Worm (Caenorhabditis elegans) whole organism, late embryonic: ENCODE data around the gene ugt-61.

ENCODE experiments used
- K09A11.1 ChIP-seq: sonication (generic microtip); optimal IDR thresholded peaks from 2 replicates; lab custom pipeline; 2017; ENCODE audit warnings: antibody characterized with exemption, mild to moderate bottlenecking, missing genetic modification characterization, missing compliant biosample characterization; ENCODE audit not compliant: insufficient read depth
- T23F11.4 ChIP-seq: fragments of 200-800 bp; sonication (Bioruptor generic); optimal IDR thresholded peaks from 2 replicates; lab custom pipeline; 2018; ENCODE audit warnings: mild to moderate bottlenecking, missing genetic modification characterization, missing compliant biosample characterization
- ahr-1 ChIP-seq: sonication (generic microtip); optimal IDR thresholded peaks from 2 replicates; lab custom pipeline; 2016; ENCODE audit warnings: missing genetic modification characterization, missing compliant biosample characterization
- ama-1 ChIP-seq: fragments of 150-350 bp; optimal IDR thresholded peaks from 2 replicates; lab custom pipeline; 2014
- ceh-18 ChIP-seq: sonication (generic microtip); optimal IDR thresholded peaks from 2 replicates; lab custom pipeline; 2016; ENCODE audit warnings: missing genetic modification characterization, missing compliant biosample characterization
- ceh-19 ChIP-seq: fragments of 200-800 bp; sonication (Bioruptor generic); optimal IDR thresholded peaks from 2 replicates; lab custom pipeline; 2018; ENCODE audit warnings: mild to moderate bottlenecking, missing genetic modification characterization, missing compliant biosample characterization
- ceh-22 ChIP-seq: sonication (generic microtip); optimal IDR thresholded peaks from 2 replicates; lab custom pipeline; 2017; ENCODE audit warnings: missing biosample characterization, missing genetic modification characterization
- ceh-24 ChIP-seq: sonication (generic microtip); optimal IDR thresholded peaks from 2 replicates; lab custom pipeline; 2016; ENCODE audit warnings: mild to moderate bottlenecking, missing genetic modification characterization, missing compliant biosample characterization
- ceh-31 ChIP-seq: sonication (generic microtip); optimal IDR thresholded peaks from 2 replicates; lab custom pipeline; 2016; ENCODE audit warnings: missing genetic modification characterization, missing compliant biosample characterization
- ceh-34 ChIP-seq: sonication (generic microtip); optimal IDR thresholded peaks from 2 replicates; lab custom pipeline; 2016; ENCODE audit warnings: mild to moderate bottlenecking, missing genetic modification characterization, missing compliant biosample characterization
- ceh-48 ChIP-seq: sonication (generic microtip); optimal IDR thresholded peaks from 2 replicates; lab custom pipeline; 2016; ENCODE audit warnings: missing genetic modification characterization, inconsistent platforms, missing compliant biosample characterization
- che-1 ChIP-seq: sonication (generic microtip); optimal IDR thresholded peaks from 2 replicates; lab custom pipeline; 2016; ENCODE audit warnings: mild to moderate bottlenecking, missing genetic modification characterization, missing compliant biosample characterization
- dmd-4 ChIP-seq: sonication (generic microtip); optimal IDR thresholded peaks from 2 replicates; lab custom pipeline; 2016; ENCODE audit warnings: borderline replicate concordance, missing genetic modification characterization, missing compliant biosample characterization
- dve-1 ChIP-seq: sonication (generic microtip); optimal IDR thresholded peaks from 2 replicates; lab custom pipeline; 2017; ENCODE audit warnings: antibody characterized with exemption, mild to moderate bottlenecking, missing genetic modification characterization, missing compliant biosample characterization
- elt-2 ChIP-seq: sonication (generic microtip); optimal IDR thresholded peaks from 2 replicates; lab custom pipeline; 2016; ENCODE audit warnings: missing genetic modification reagents, missing genetic modification characterization, missing compliant biosample characterization
- elt-4 ChIP-seq: sonication (generic microtip); optimal IDR thresholded peaks from 2 replicates; lab custom pipeline; 2016; ENCODE audit warnings: missing genetic modification characterization, missing compliant biosample characterization
- ets-4 ChIP-seq: sonication (generic microtip); optimal IDR thresholded peaks from 2 replicates; lab custom pipeline; 2016; ENCODE audit warnings: missing genetic modification characterization, missing compliant biosample characterization
- eyg-1 ChIP-seq: sonication (generic microtip); optimal IDR thresholded peaks from 2 replicates; lab custom pipeline; 2016; ENCODE audit warnings: missing genotype, missing genetic modification characterization, missing compliant biosample characterization
- fax-1 ChIP-seq: sonication (generic microtip); optimal IDR thresholded peaks from 2 replicates; lab custom pipeline; 2016; ENCODE audit warnings: missing genotype, missing genetic modification characterization, missing compliant biosample characterization
- hlh-13 ChIP-seq: fragments of 200-800 bp; sonication (Bioruptor generic); optimal IDR thresholded peaks from 2 replicates; lab custom pipeline; 2018; ENCODE audit warnings: mild to moderate bottlenecking, missing genetic modification characterization, missing compliant biosample characterization
- hlh-8 ChIP-seq: sonication (generic microtip); optimal IDR thresholded peaks from 2 replicates; lab custom pipeline; 2016; ENCODE audit warnings: missing genotype, missing genetic modification characterization, missing compliant biosample characterization
- lim-6 ChIP-seq: sonication (generic microtip); optimal IDR thresholded peaks from 2 replicates; lab custom pipeline; 2016; ENCODE audit warnings: missing genetic modification characterization, missing compliant biosample characterization
- lin-11 ChIP-seq: fragments of 200-800 bp; sonication (Bioruptor generic); optimal IDR thresholded peaks from 2 replicates; lab custom pipeline; 2018; ENCODE audit warnings: mild to moderate bottlenecking, missing genetic modification characterization, missing compliant biosample characterization
- madf-2 ChIP-seq: sonication (generic microtip); optimal IDR thresholded peaks from 2 replicates; lab custom pipeline; 2017; ENCODE audit warnings: missing genetic modification characterization, missing compliant biosample characterization
- mec-3 ChIP-seq: sonication (generic microtip); optimal IDR thresholded peaks from 2 replicates; lab custom pipeline; 2016; ENCODE audit warnings: borderline replicate concordance, missing genetic modification characterization, missing compliant biosample characterization
- nfya-1 ChIP-seq: sonication (generic microtip); optimal IDR thresholded peaks from 2 replicates; lab custom pipeline; 2017; ENCODE audit warnings: missing genetic modification characterization, mild to moderate bottlenecking, missing compliant biosample characterization, antibody characterized with exemption, moderate library complexity
- nhr-11 ChIP-seq: fragments of 150-350 bp; optimal IDR thresholded peaks from 2 replicates; lab custom pipeline; 2014; ENCODE audit warnings: missing biosample characterization, missing genetic modification characterization
- nhr-232 ChIP-seq: sonication (generic microtip); optimal IDR thresholded peaks from 2 replicates; lab custom pipeline; 2016; ENCODE audit warnings: missing genetic modification characterization, missing compliant biosample characterization
- npax-4 ChIP-seq: sonication (generic microtip); optimal IDR thresholded peaks from 2 replicates; lab custom pipeline; 2016; ENCODE audit warnings: missing genetic modification characterization, missing compliant biosample characterization
- pat-9 ChIP-seq: fragments of 200-800 bp; sonication (Bioruptor generic); optimal IDR thresholded peaks from 2 replicates; lab custom pipeline; 2018; ENCODE audit warnings: mild to moderate bottlenecking, missing genetic modification characterization, moderate library complexity, missing compliant biosample characterization
- pax-1 ChIP-seq: fragments of 150-350 bp; optimal IDR thresholded peaks from 2 replicates; lab custom pipeline; 2014; ENCODE audit warnings: missing biosample characterization, missing genetic modification characterization
- pqm-1 ChIP-seq: sonication (generic microtip); optimal IDR thresholded peaks from 2 replicates; lab custom pipeline; 2016; ENCODE audit warnings: missing genetic modification characterization, missing compliant biosample characterization
- ref-2 ChIP-seq: sonication (generic microtip); optimal IDR thresholded peaks from 2 replicates; lab custom pipeline; 2016; ENCODE audit warnings: missing genetic modification characterization, missing compliant biosample characterization
- rnt-1 ChIP-seq: sonication (generic microtip); optimal IDR thresholded peaks from 2 replicates; lab custom pipeline; 2016; ENCODE audit warnings: missing genetic modification characterization, missing compliant biosample characterization
- sdc-2 ChIP-seq: sonication (generic microtip); optimal IDR thresholded peaks from 2 replicates; lab custom pipeline; 2016; ENCODE audit warnings: missing genotype, missing genetic modification characterization, missing compliant biosample characterization
- sox-4 ChIP-seq: sonication (generic microtip); optimal IDR thresholded peaks from 2 replicates; lab custom pipeline; 2017; ENCODE audit warnings: mild to moderate bottlenecking, missing genetic modification characterization, inconsistent platforms, missing compliant biosample characterization
- syd-9 ChIP-seq: sonication (generic microtip); optimal IDR thresholded peaks from 2 replicates; lab custom pipeline; 2016; ENCODE audit warnings: mild to moderate bottlenecking, missing genetic modification characterization, moderate library complexity, missing compliant biosample characterization
- tbx-2 ChIP-seq: sonication (generic microtip); optimal IDR thresholded peaks from 2 replicates; lab custom pipeline; 2016; ENCODE audit warnings: missing genetic modification characterization, missing compliant biosample characterization
- tbx-7 ChIP-seq: sonication (generic microtip); optimal IDR thresholded peaks from 2 replicates; lab custom pipeline; 2016; ENCODE audit warnings: missing genotype, missing genetic modification characterization, missing compliant biosample characterization
- ttx-3 ChIP-seq: sonication (generic microtip); optimal IDR thresholded peaks from 2 replicates; lab custom pipeline; 2016; ENCODE audit warnings: missing genetic modification reagents, missing genetic modification characterization, missing compliant biosample characterization
- unc-55 ChIP-seq: sonication (generic microtip); optimal IDR thresholded peaks from 2 replicates; lab custom pipeline; 2017; ENCODE audit warnings: missing biosample characterization, missing genetic modification reagents, missing genetic modification characterization
- zip-5 ChIP-seq: sonication (generic microtip); optimal IDR thresholded peaks from 2 replicates; lab custom pipeline; 2016; ENCODE audit warnings: missing genetic modification characterization, missing compliant biosample characterization
- ztf-16 ChIP-seq: sonication (generic microtip); optimal IDR thresholded peaks from 2 replicates; lab custom pipeline; 2017; ENCODE audit warnings: missing genetic modification characterization, missing compliant biosample characterization

ugt-61 gene

ce11 chrV:4731154-4731961 lies 10.9 kb upstream of the ugt-61 start, which contains the start of gene F39G3.3 (continued):
- TF ChIP-seq npax-4 (tag; lab: Kevin White, UChicago) (peak; percentile 80), K09A11.1 (peak; percentile 80), ama-1 (lab: Kevin White, UChicago) (no peak), nhr-232 (tag; lab: Kevin White, UChicago) (peak; percentile 69), tbx-7 (tag; lab: Kevin White, UChicago) (peak; percentile 54), ref-2 (tag; lab: Kevin White, UChicago) (peak; percentile 71), ahr-1 (tag; lab: Kevin White, UChicago) (peak; percentile 78), hlh-8 (peak; percentile 89), mec-3 (tag; lab: Kevin White, UChicago) (no peak), sox-4 (tag; lab: Kevin White, UChicago) (peak; percentile 88), ceh-22 (tag; lab: Kevin White, UChicago) (no peak), zip-5 (tag; lab: Kevin White, UChicago) (peak; percentile 86), lin-11 (tag; lab: Kevin White, UChicago) (peak; percentile 78), tbx-2 (tag; lab: Kevin White, UChicago) (peak; percentile 89), ets-4 (tag; lab: Kevin White, UChicago) (peak; percentile 66), elt-4 (tag; lab: Kevin White, UChicago) (no peak), fax-1 (tag; lab: Kevin White, UChicago) (peak; percentile 92), rnt-1 (tag; lab: Kevin White, UChicago) (peak; percentile 82), nfya-1 (peak; percentile 89), dmd-4 (tag; lab: Kevin White, UChicago) (peak; percentile 70), ceh-31 (peak; percentile 89), pax-1 (peak; percentile 25), syd-9 (tag; lab: Kevin White, UChicago) (peak; percentile 77), pqm-1 (no peak), hlh-13 (GFP tag; lab: Kevin White, UChicago) (peak; percentile 70), madf-2 (tag; lab: Kevin White, UChicago) (peak; percentile 86), sdc-2 (peak; percentile 67), unc-55 (GFP tag; lab: Kevin White, UChicago) (no peak), ceh-19 (peak; percentile 88), pat-9 (tag; lab: Kevin White, UChicago) (peak; percentile 55), ceh-18 (tag; lab: Kevin White, UChicago) (peak; percentile 58), T23F11.4 (GFP tag; lab: Kevin White, UChicago) (peak; percentile 65), ceh-48 (tag; lab: Kevin White, UChicago) (peak; percentile 88), lim-6 (tag; lab: Kevin White, UChicago) (peak; percentile 62), ceh-24 (tag; lab: Kevin White, UChicago) (peak; percentile 65), nhr-11 (tag; lab: Kevin White, UChicago) (no peak), ceh-34 (peak; percentile 86), dve-1 (tag; lab: Kevin White, UChicago) (no peak), ttx-3 (tag; lab: Kevin White, UChicago) (peak; percentile 91), che-1 (tag; lab: Kevin White, UChicago) (peak; percentile 77), ztf-16 (peak; percentile 74), eyg-1 (tag; lab: Kevin White, UChicago) (peak; percentile 75), elt-2 (tag; lab: Kevin White, UChicago) (peak; percentile 95)
